Fruit fly (Drosophila melanogaster): Measurements from ENCODE around the gene CG4461.

CG4461 gene

DNA sequence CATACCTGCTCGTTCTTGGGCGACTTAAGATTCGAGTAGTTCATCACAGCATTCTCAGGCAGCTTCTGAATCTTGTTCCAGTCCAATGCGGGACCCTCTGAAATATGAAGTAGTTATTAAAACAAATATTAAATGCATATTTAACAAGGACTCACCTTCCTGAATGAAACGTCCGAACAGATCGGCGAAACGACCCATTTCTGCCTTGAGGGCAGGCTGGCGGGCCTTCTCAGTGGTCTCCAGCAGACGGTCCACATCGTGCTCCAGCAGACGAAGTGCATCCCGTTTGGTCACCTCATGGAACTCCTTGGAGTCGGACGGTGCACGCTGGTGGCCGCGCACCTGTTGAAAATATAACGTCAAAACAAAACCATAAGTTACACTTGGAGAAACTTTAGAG lies 21.5 kb upstream of the CG4461 start, which contains the start of gene CG32040:
Gene CG32040, plus strand, starts transcription at position 301 of the 400 bp plus-strand sequence.
- no peak for TF ChIP-seq br (GFP tag; optimal IDR thresholded peaks at IDR 0.05)
- no peak for TF ChIP-seq Hnf4 (GFP tag; optimal IDR thresholded peaks at IDR 0.05)
- no peak for TF ChIP-seq Rel (GFP tag; optimal IDR thresholded peaks at IDR 0.05)
- no peak for TF ChIP-seq Rel (tag; optimal IDR thresholded peaks at IDR 0.05)
- TF ChIP-seq woc (GFP tag; optimal IDR thresholded peaks at IDR 0.05): no peak
- TF ChIP-seq Mio (GFP tag; optimal IDR thresholded peaks at IDR 0.05): no peak

DNA sequence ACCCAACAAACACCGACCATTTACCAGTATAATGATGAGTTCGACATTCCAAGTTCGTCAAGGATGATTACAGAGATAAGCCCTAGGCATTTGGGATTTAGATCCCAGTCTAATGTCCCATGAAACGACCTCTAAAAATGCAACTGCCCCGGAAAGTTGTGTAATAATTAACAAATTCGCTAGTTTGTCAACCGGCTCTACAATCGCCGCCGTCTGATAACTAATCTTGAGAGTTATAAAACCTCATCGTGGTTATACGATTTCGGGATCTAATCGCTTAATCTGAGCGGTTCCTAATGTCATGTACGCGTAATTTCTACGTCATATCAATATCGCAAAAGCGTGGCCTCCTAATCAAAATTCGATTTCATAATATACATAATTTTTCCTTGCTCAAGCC lies 19.7 kb upstream of the CG4461 start:
- TF ChIP-seq Dif (GFP tag; optimal IDR thresholded peaks at IDR 0.05; ENCODE audit: partially characterized antibody): no peak
- no peak for TF ChIP-seq usp (GFP tag; optimal IDR thresholded peaks at IDR 0.05)
- no peak for TF ChIP-seq foxo (GFP tag; optimal IDR thresholded peaks at IDR 0.05)
- TF ChIP-seq Hnf4 (GFP tag; optimal IDR thresholded peaks at IDR 0.05): no peak
- TF ChIP-seq Hr78 (GFP tag; optimal IDR thresholded peaks at IDR 0.05): no peak
- no peak for TF ChIP-seq Sp1 (GFP tag; optimal IDR thresholded peaks at IDR 0.05)
- TF ChIP-seq sage (GFP tag; optimal IDR thresholded peaks at IDR 0.05): no peak

DNA sequence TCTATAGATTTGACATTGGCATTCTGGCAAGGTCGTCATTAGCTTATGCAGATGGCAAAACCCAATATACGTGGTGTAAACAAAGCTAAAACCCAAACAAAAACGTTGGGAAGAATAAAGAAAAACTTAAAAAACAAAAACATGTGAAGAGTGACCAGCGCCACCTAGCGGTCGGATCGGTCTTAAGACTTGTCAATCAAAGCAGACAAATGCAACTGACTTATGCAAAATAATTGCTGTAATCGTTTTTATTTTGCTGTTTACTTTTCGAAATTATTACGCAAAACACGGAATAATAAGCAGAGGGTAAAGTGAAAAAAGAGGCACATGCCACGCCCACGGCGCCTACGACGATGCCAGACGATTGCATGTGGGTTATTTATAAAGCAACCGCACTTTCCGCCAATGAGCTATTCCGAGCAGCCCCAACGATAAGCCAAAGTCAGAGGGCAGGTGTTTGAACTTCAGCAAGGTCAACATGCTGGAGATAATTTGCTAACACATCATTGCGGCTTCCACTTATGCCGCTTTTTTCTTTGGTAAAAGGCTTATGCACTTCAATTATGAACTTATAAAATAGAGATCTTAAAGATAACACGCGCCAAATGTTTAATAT lies 19.0 kb upstream of the CG4461 start:
- no peak for TF ChIP-seq fru (GFP tag; optimal IDR thresholded peaks at IDR 0.05)
- no peak for TF ChIP-seq h (GFP tag; optimal IDR thresholded peaks at IDR 0.05)
- no peak for TF ChIP-seq Hr83 (GFP tag; optimal IDR thresholded peaks at IDR 0.05; ENCODE audit: poor library complexity, severe bottlenecking)
- TF ChIP-seq dsf (GFP tag; optimal IDR thresholded peaks at IDR 0.05; ENCODE audit: borderline replicate concordance): no peak
- no peak for TF ChIP-seq Rel (GFP tag; optimal IDR thresholded peaks at IDR 0.05)
- no peak for TF ChIP-seq Rel (tag; optimal IDR thresholded peaks at IDR 0.05)
- no peak for TF ChIP-seq Vsx2 (GFP tag; optimal IDR thresholded peaks at IDR 0.05; ENCODE audit: partially characterized antibody)

DNA sequence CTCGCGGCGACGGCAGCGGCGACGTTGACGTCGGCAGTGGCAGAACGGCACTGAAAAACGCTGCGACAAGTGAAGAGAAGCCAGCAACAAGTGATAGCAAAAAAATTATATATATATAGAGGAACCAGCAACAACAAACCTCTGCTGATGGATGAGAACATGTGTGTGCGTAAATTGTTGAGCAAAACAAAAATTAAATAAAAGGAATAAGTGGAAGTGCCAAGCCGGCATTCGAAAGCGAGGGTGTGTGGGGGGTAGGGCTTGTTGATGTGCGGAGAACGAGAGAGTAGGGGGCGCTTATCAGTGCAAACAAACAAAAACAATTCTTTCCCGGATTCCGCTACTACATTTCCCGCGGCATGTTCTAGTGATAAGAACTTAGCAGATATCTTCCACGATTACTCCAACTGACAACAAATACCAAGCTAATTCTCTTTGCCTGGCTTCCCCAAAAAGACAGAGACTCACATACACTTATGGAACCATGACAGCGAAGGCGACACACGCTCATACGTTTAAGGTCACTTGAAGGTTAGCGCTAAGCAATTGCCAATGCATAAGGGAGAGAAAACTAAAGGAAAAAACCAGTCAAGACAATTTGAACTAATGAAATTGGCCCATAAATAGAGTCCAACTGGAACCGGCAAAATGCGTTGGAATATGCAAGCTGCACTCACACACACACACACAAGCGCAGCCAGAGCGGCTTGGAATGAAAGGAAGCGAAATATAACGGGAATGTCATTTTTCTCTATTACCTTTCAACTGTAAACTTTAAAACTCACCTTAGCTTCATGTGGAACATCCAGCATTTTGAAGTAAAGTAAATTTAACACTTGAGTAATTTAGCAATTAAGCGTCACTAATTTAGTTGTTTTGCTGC lies 17.2 kb upstream of the CG4461 start:
- TF ChIP-seq Abd-B (GFP tag; optimal IDR thresholded peaks at IDR 0.05): no peak
- no peak for TF ChIP-seq OdsH (GFP tag; optimal IDR thresholded peaks at IDR 0.05)
- no peak for TF ChIP-seq br (GFP tag; optimal IDR thresholded peaks at IDR 0.05)
- TF ChIP-seq sage (GFP tag; optimal IDR thresholded peaks at IDR 0.05): no peak
- no peak for TF ChIP-seq Dfd (GFP tag; optimal IDR thresholded peaks at IDR 0.05)
- TF ChIP-seq Myc (optimal IDR thresholded peaks at IDR 0.05): no peak
- TF ChIP-seq foxo (GFP tag; optimal IDR thresholded peaks at IDR 0.05): no peak
- TF ChIP-seq CrebA (GFP tag; optimal IDR thresholded peaks at IDR 0.05; ENCODE audit: borderline replicate concordance): no peak
- no peak for TF ChIP-seq pan (optimal IDR thresholded peaks at IDR 0.05)
- no peak for TF ChIP-seq Hr78 (GFP tag; optimal IDR thresholded peaks at IDR 0.05)
- TF ChIP-seq fru (GFP tag; optimal IDR thresholded peaks at IDR 0.05): no peak
- TF ChIP-seq h (GFP tag; optimal IDR thresholded peaks at IDR 0.05): peak; percentile 27
- no peak for TF ChIP-seq rgr (GFP tag; optimal IDR thresholded peaks at IDR 0.05)
- no peak for TF ChIP-seq sv (GFP tag; optimal IDR thresholded peaks at IDR 0.05)
- TF ChIP-seq dsf (GFP tag; optimal IDR thresholded peaks at IDR 0.05; ENCODE audit: borderline replicate concordance): no peak
- no peak for TF ChIP-seq Hnf4 (GFP tag; optimal IDR thresholded peaks at IDR 0.05)
- TF ChIP-seq dl (GFP tag; optimal IDR thresholded peaks at IDR 0.05; ENCODE audit: insufficient read depth in 1 of 2, partially characterized antibody in 2 of 2): no peak
- TF ChIP-seq N (GFP tag; optimal IDR thresholded peaks at IDR 0.05): no peak
- TF ChIP-seq GATAd (GFP tag; optimal IDR thresholded peaks at IDR 0.05): no peak
- peak; percentile 75 for TF ChIP-seq psq (GFP tag; optimal IDR thresholded peaks at IDR 0.05)
- TF ChIP-seq dmrt93B (GFP tag; optimal IDR thresholded peaks at IDR 0.05): no peak
- peak; percentile 26 for TF ChIP-seq Sp1 (GFP tag; optimal IDR thresholded peaks at IDR 0.05)
- no peak for TF ChIP-seq ey (GFP tag; optimal IDR thresholded peaks at IDR 0.05)
- TF ChIP-seq Vsx2 (GFP tag; optimal IDR thresholded peaks at IDR 0.05; ENCODE audit: partially characterized antibody): no peak
- TF ChIP-seq Rel (GFP tag; optimal IDR thresholded peaks at IDR 0.05): peak; percentile 28
- TF ChIP-seq Rel (tag; optimal IDR thresholded peaks at IDR 0.05): peak; percentile 57
- TF ChIP-seq CG9705 (GFP tag; optimal IDR thresholded peaks at IDR 0.05): no peak
- TF ChIP-seq lola (GFP tag; optimal IDR thresholded peaks at IDR 0.05): no peak
- no peak for TF ChIP-seq jim (GFP tag; optimal IDR thresholded peaks at IDR 0.05)
- no peak for TF ChIP-seq Jra (GFP tag; optimal IDR thresholded peaks at IDR 0.05)
- no peak for TF ChIP-seq Dif (GFP tag; optimal IDR thresholded peaks at IDR 0.05; ENCODE audit: partially characterized antibody)
- TF ChIP-seq Hr83 (GFP tag; optimal IDR thresholded peaks at IDR 0.05; ENCODE audit: poor library complexity, severe bottlenecking): no peak

Measured in whole organism, wandering third instar larva.